Fruit fly (Drosophila melanogaster) whole organism, embryonic: Measurements from ENCODE around the gene Pig1.

ENCODE experiments used
- Ada2b ChIP-seq: fragments of 200-800 bp; sonication (Bioruptor generic); IDR thresholded peaks from 2 replicates; pipeline ENCODE4 v1.3.6; 2022; ENCODE audit warnings: missing biosample characterization, missing genetic modification characterization
- CG11695 ChIP-seq: fragments of 200-800 bp; sonication (Bioruptor generic); IDR thresholded peaks from 3 replicates; pipeline ENCODE4 v1.3.6; 2022; ENCODE audit warnings: missing biosample characterization, missing genetic modification characterization
- CG12659 ChIP-seq: fragments of 200-800 bp; sonication (Bioruptor generic); optimal IDR thresholded peaks from 3 replicates; lab custom pipeline; 2017; ENCODE audit warnings: mild to moderate bottlenecking, missing biosample characterization, missing genetic modification reagents, missing genetic modification characterization
- CG12744 ChIP-seq: fragments of 200-800 bp; sonication (Bioruptor generic); optimal IDR thresholded peaks from 2 replicates; lab custom pipeline; 2016; ENCODE audit warnings: missing biosample characterization, missing genetic modification characterization
- CG15073 ChIP-seq: fragments of 200-800 bp; sonication (Bioruptor generic); optimal IDR thresholded peaks from 2 replicates; lab custom pipeline; 2016; ENCODE audit warnings: missing biosample characterization, missing genetic modification characterization
- CG15479 ChIP-seq: fragments of 200-800 bp; sonication (Bioruptor generic); optimal IDR thresholded peaks from 3 replicates; lab custom pipeline; 2019; ENCODE audit warnings: missing biosample characterization, mild to moderate bottlenecking, missing genetic modification characterization, moderate library complexity
- CG15514 ChIP-seq: fragments of 200-800 bp; sonication (Bioruptor generic); optimal IDR thresholded peaks from 3 replicates; lab custom pipeline; 2017; ENCODE audit warnings: missing biosample characterization, missing genetic modification characterization, mild to moderate bottlenecking, moderate library complexity, missing genetic modification reagents
- CG15696 ChIP-seq: fragments of 200-800 bp; sonication (Bioruptor generic); optimal IDR thresholded peaks from 2 replicates; lab custom pipeline; 2019; ENCODE audit warnings: missing biosample characterization, mild to moderate bottlenecking, missing genetic modification characterization, moderate library complexity
- CG2678 ChIP-seq: fragments of 200-800 bp; sonication (Bioruptor generic); optimal IDR thresholded peaks from 3 replicates; lab custom pipeline; 2019; ENCODE audit warnings: missing biosample characterization, mild to moderate bottlenecking, missing genetic modification characterization, moderate library complexity
- CG3838 ChIP-seq: fragments of 200-800 bp; sonication (Bioruptor generic); optimal IDR thresholded peaks from 3 replicates; lab custom pipeline; 2016; ENCODE audit warnings: missing biosample characterization, missing genetic modification characterization
- CG5245 ChIP-seq: fragments of 200-800 bp; sonication (Bioruptor generic); optimal IDR thresholded peaks from 3 replicates; lab custom pipeline; 2016; ENCODE audit warnings: missing biosample characterization, missing genetic modification characterization
- CG6765 ChIP-seq: fragments of 200-800 bp; sonication (Bioruptor generic); optimal IDR thresholded peaks from 3 replicates; lab custom pipeline; 2017; ENCODE audit warnings: missing biosample characterization, mild to moderate bottlenecking, missing genetic modification characterization
- CG6791 ChIP-seq: fragments of 200-800 bp; sonication (Bioruptor generic); IDR thresholded peaks from 3 replicates; pipeline ENCODE4 v1.3.6; 2022; ENCODE audit warnings: missing biosample characterization, missing genetic modification characterization; ENCODE audit not compliant: partially characterized antibody
- CG7963 ChIP-seq: fragments of 200-800 bp; sonication (Bioruptor generic); IDR thresholded peaks from 3 replicates; pipeline ENCODE4 v1.3.6; 2022; ENCODE audit warnings: missing biosample characterization, missing genetic modification characterization; ENCODE audit not compliant: partially characterized antibody
- CG8944 ChIP-seq: fragments of 200-800 bp; sonication (Bioruptor generic); optimal IDR thresholded peaks from 3 replicates; lab custom pipeline; 2016; ENCODE audit warnings: missing biosample characterization, missing genetic modification characterization
- CG9727 ChIP-seq: fragments of 200-800 bp; sonication (Bioruptor generic); optimal IDR thresholded peaks from 3 replicates; lab custom pipeline; 2017; ENCODE audit warnings: missing biosample characterization, mild to moderate bottlenecking, missing genetic modification characterization
- HLH54F ChIP-seq: fragments of 200-800 bp; sonication (Bioruptor generic); optimal IDR thresholded peaks from 3 replicates; lab custom pipeline; 2016; ENCODE audit warnings: missing biosample characterization, missing genetic modification characterization
- Hey ChIP-seq: fragments of 200-800 bp; sonication (Bioruptor generic); optimal IDR thresholded peaks from 3 replicates; lab custom pipeline; 2018; ENCODE audit warnings: missing biosample characterization, mild to moderate bottlenecking, missing genetic modification characterization
- Mrtf ChIP-seq: fragments of 200-800 bp; sonication (Bioruptor generic); IDR thresholded peaks from 3 replicates; pipeline ENCODE4 v1.3.6; 2022; ENCODE audit warnings: missing biosample characterization, missing genetic modification characterization
- Myb ChIP-seq: fragments of 200-800 bp; sonication (Bioruptor generic); optimal IDR thresholded peaks from 2 replicates; lab custom pipeline; 2016; ENCODE audit warnings: missing biosample characterization, missing genetic modification characterization
- NFAT ChIP-seq: fragments of 200-800 bp; sonication (Bioruptor generic); IDR thresholded peaks from 2 replicates; pipeline ENCODE4 v1.3.6; 2022; ENCODE audit warnings: missing biosample characterization, missing genetic modification characterization
- NK7.1 ChIP-seq: fragments of 200-800 bp; sonication (Bioruptor generic); optimal IDR thresholded peaks from 3 replicates; lab custom pipeline; 2016; ENCODE audit warnings: missing biosample characterization, missing genetic modification characterization
- Oli ChIP-seq: fragments of 200-800 bp; sonication (Bioruptor generic); optimal IDR thresholded peaks from 2 replicates; lab custom pipeline; 2018; ENCODE audit warnings: missing biosample characterization, mild to moderate bottlenecking, missing genetic modification characterization, moderate library complexity
- PHDP ChIP-seq: fragments of 200-800 bp; sonication (Bioruptor generic); optimal IDR thresholded peaks from 3 replicates; lab custom pipeline; 2018; ENCODE audit warnings: missing biosample characterization, mild to moderate bottlenecking, missing genetic modification characterization, moderate library complexity
- Ravus ChIP-seq: fragments of 200-800 bp; sonication (Bioruptor generic); IDR thresholded peaks from 2 replicates; pipeline ENCODE4 v1.3.6; 2022; ENCODE audit warnings: missing biosample characterization, missing genetic modification characterization
- Sin3A ChIP-seq: fragments of >200 bp; optimal IDR thresholded peaks from 2 replicates; lab custom pipeline; 2018
- Sry-δ ChIP-seq: fragments of 200-800 bp; sonication (Bioruptor generic); optimal IDR thresholded peaks from 2 replicates; lab custom pipeline; 2016; ENCODE audit warnings: missing biosample characterization, missing genetic modification characterization
- Vsx1 ChIP-seq: fragments of 200-800 bp; sonication (Bioruptor generic); optimal IDR thresholded peaks from 2 replicates; lab custom pipeline; 2017; ENCODE audit warnings: missing biosample characterization, mild to moderate bottlenecking, missing genetic modification characterization, missing genetic modification reagents
- Xbp1 ChIP-seq: fragments of 200-800 bp; sonication (Bioruptor generic); optimal IDR thresholded peaks from 3 replicates; lab custom pipeline; 2016; ENCODE audit warnings: missing biosample characterization, mild to moderate bottlenecking, missing genetic modification characterization
- abd-A ChIP-seq: fragments of 200-800 bp; sonication (Bioruptor generic); optimal IDR thresholded peaks from 3 replicates; lab custom pipeline; 2019; ENCODE audit warnings: missing biosample characterization, mild to moderate bottlenecking, missing genetic modification characterization, moderate library complexity
- ato ChIP-seq: fragments of 200-800 bp; sonication (Bioruptor generic); IDR thresholded peaks from 2 replicates; pipeline ENCODE4 v1.3.6; 2022; ENCODE audit warnings: missing biosample characterization, missing genetic modification characterization; ENCODE audit not compliant: partially characterized antibody
- chn ChIP-seq: fragments of 200-800 bp; sonication (Bioruptor generic); optimal IDR thresholded peaks from 2 replicates; lab custom pipeline; 2016; ENCODE audit warnings: missing biosample characterization, missing genetic modification characterization
- grau ChIP-seq: fragments of 200-800 bp; optimal IDR thresholded peaks from 3 replicates; lab custom pipeline; 2019; ENCODE audit warnings: missing biosample characterization, mild to moderate bottlenecking, missing genetic modification characterization, moderate library complexity
- gsb ChIP-seq: fragments of 200-800 bp; sonication (Bioruptor generic); IDR thresholded peaks from 2 replicates; pipeline ENCODE4 v1.3.6; 2022; ENCODE audit warnings: missing biosample characterization, missing genetic modification characterization
- org-1 ChIP-seq: fragments of 200-800 bp; sonication (Bioruptor generic); optimal IDR thresholded peaks from 2 replicates; lab custom pipeline; 2017; ENCODE audit warnings: missing biosample characterization, missing genetic modification characterization
- otp ChIP-seq: fragments of 200-800 bp; sonication (Bioruptor generic); IDR thresholded peaks from 3 replicates; pipeline ENCODE4, ENCODE4 v1.3.6; 2022; ENCODE audit warnings: missing biosample characterization, missing genetic modification characterization
- pan ChIP-seq, 4 experiments: fragments of >200 bp in 3 of 4; fragments of 200-800 bp in 1 of 4; sonication (Bioruptor generic) in 1 of 4; optimal IDR thresholded peaks in 3 of 4; IDR thresholded peaks in 1 of 4; 2 replicates each; pipeline versions ENCODE4 v1.3.6 to Lab custom; 2017 to 2022; ENCODE audit warnings: missing biosample characterization in 2 of 4, missing genetic modification characterization in 2 of 4, mixed read lengths in 1 of 4
- pfk ChIP-seq: fragments of 200-800 bp; sonication (Bioruptor generic); optimal IDR thresholded peaks from 2 replicates; lab custom pipeline; 2018; ENCODE audit warnings: missing biosample characterization, mild to moderate bottlenecking, missing genetic modification characterization, moderate library complexity
- pzg ChIP-seq: fragments of 200-800 bp; sonication (Bioruptor generic); optimal IDR thresholded peaks from 3 replicates; lab custom pipeline; 2018; ENCODE audit warnings: missing biosample characterization, mild to moderate bottlenecking, missing genetic modification characterization, moderate library complexity
- scrt ChIP-seq: fragments of 200-800 bp; sonication (Bioruptor generic); optimal IDR thresholded peaks from 2 replicates; lab custom pipeline; 2018; ENCODE audit warnings: missing biosample characterization, mild to moderate bottlenecking, missing genetic modification characterization, moderate library complexity
- sima ChIP-seq: fragments of 200-800 bp; sonication (Bioruptor generic); optimal IDR thresholded peaks from 2 replicates; lab custom pipeline; 2016; ENCODE audit warnings: missing biosample characterization, missing genetic modification characterization
- slou ChIP-seq: fragments of 200-800 bp; sonication (Bioruptor generic); optimal IDR thresholded peaks from 3 replicates; lab custom pipeline; 2016; ENCODE audit warnings: missing biosample characterization, missing genetic modification characterization
- slp2 ChIP-seq: fragments of 200-800 bp; sonication (Bioruptor generic); optimal IDR thresholded peaks from 2 replicates; lab custom pipeline; 2016; ENCODE audit warnings: missing biosample characterization, missing genetic modification characterization
- so ChIP-seq: fragments of 200-800 bp; sonication (Bioruptor generic); IDR thresholded peaks from 3 replicates; pipeline ENCODE4 v1.3.6; 2022; ENCODE audit warnings: missing biosample characterization, missing genetic modification characterization
- stc ChIP-seq: fragments of 200-800 bp; sonication (Bioruptor generic); IDR thresholded peaks from 2 replicates; pipeline ENCODE4 v1.3.6; 2022; ENCODE audit warnings: missing biosample characterization, missing genetic modification characterization
- tap ChIP-seq: fragments of 200-800 bp; optimal IDR thresholded peaks from 3 replicates; lab custom pipeline; 2019; ENCODE audit warnings: missing biosample characterization, mild to moderate bottlenecking, missing genetic modification characterization, moderate library complexity
- trh ChIP-seq: fragments of 200-800 bp; sonication (Bioruptor generic); optimal IDR thresholded peaks from 2 replicates; lab custom pipeline; 2016; ENCODE audit warnings: missing biosample characterization, missing genetic modification characterization
- unc-4 ChIP-seq: fragments of 200-800 bp; sonication (Bioruptor generic); IDR thresholded peaks from 2 replicates; pipeline ENCODE4 v1.3.6; 2022; ENCODE audit warnings: missing biosample characterization, missing genetic modification characterization; ENCODE audit not compliant: partially characterized antibody
- zf30C ChIP-seq: fragments of 200-800 bp; sonication (Bioruptor generic); optimal IDR thresholded peaks from 3 replicates; lab custom pipeline; 2018; ENCODE audit warnings: missing biosample characterization, mild to moderate bottlenecking, missing genetic modification characterization

Pig1 gene

DNA sequence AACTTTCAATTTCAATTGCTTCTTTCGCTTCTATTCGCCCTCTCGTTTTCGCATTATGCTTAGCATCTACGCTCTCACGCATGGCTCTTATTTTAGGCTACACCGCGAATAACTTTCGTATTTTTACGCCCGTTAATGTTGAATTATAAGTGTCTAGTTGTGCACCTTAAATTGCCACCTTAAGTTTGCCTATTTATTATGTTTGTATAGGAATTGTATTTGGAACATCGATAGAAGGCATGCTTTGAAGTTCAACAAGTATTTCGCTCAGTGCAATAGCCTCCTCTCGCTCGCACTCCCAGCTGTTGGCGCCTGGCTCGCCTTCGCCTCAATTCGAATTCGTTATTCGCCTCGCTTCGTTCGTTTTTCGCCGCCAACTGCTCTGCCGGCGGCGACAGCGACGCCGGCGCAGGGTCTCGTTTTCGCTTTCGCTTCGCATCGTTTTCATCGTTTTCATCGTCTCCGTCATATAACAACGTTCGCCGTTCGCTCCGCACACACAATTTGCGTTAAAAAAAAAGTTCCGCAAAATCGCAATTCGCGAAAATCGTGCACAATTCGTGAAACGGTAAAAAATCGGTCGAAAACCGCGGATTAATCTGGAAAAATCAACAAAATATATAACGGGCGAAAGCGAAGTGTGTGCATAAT, 45.9 kb upstream of the Pig1 start (continued):
- TF ChIP-seq org-1 (GFP tag; lab: Kevin White, UChicago) = peak; percentile 98
- TF ChIP-seq Hey (tag; lab: Kevin White, UChicago) = peak; percentile 85
- TF ChIP-seq chn (GFP tag; lab: Kevin White, UChicago) = peak; percentile 98
- TF ChIP-seq ato (GFP tag; lab: Robert Waterston, UW) = no peak
- peak; percentile 90 for TF ChIP-seq zf30C
- peak; percentile 94 for TF ChIP-seq scrt (GFP tag; lab: Kevin White, UChicago)
- peak; percentile 95 for TF ChIP-seq NFAT (GFP tag; lab: Robert Waterston, UW)
- TF ChIP-seq HLH54F (GFP tag; lab: Kevin White, UChicago) = peak; percentile 98
- TF ChIP-seq pzg (GFP tag; lab: Kevin White, UChicago) = peak; percentile 35
- peak; percentile 68 for TF ChIP-seq CG15696 (tag; lab: Kevin White, UChicago)
- peak; percentile 90 for TF ChIP-seq CG6765 (GFP tag; lab: Kevin White, UChicago)
- peak; percentile 95 for TF ChIP-seq CG5245 (GFP tag; lab: Kevin White, UChicago)
- peak; percentile 96 for TF ChIP-seq grau (tag; lab: Kevin White, UChicago)
- no peak for TF ChIP-seq CG7963
- TF ChIP-seq Mrtf (GFP tag; lab: Robert Waterston, UW) = peak; percentile 97
- TF ChIP-seq PHDP (tag; lab: Kevin White, UChicago) = peak; percentile 97
- peak; percentile 98 for TF ChIP-seq CG2678 (tag; lab: Kevin White, UChicago)
- TF ChIP-seq CG9727 (GFP tag; lab: Kevin White, UChicago) = peak; percentile 95
- no peak for TF ChIP-seq CG15479 (GFP tag; lab: Kevin White, UChicago)
- TF ChIP-seq CG8944 (GFP tag; lab: Kevin White, UChicago) = peak; percentile 98
- peak; percentile 96 for TF ChIP-seq slou
- TF ChIP-seq Ada2b (GFP tag; lab: Robert Waterston, UW) = peak; percentile 98
- TF ChIP-seq NK7.1 (GFP tag; lab: Kevin White, UChicago) = peak; percentile 97
- peak; percentile 95 for TF ChIP-seq so (GFP tag; lab: Robert Waterston, UW)
- TF ChIP-seq Sin3A (lab: Kevin White, UChicago) = no peak
- TF ChIP-seq slp2 (GFP tag; lab: Kevin White, UChicago) = peak; percentile 98
- no peak for TF ChIP-seq pfk (GFP tag; lab: Kevin White, UChicago)
- TF ChIP-seq Vsx1 (GFP tag; lab: Kevin White, UChicago) = peak; percentile 89
- no peak for TF ChIP-seq pan (optimal IDR thresholded peaks at IDR 0.05; lab: Kevin White, UChicago)
- TF ChIP-seq pan (GFP tag; optimal IDR thresholded peaks at IDR 0.05 in 1 of 2, IDR thresholded peaks at IDR 0.05 in 1 of 2) = peak in 1 of 2 experiments; percentile 97
- peak; percentile 94 for TF ChIP-seq Ravus (GFP tag; lab: Robert Waterston, UW)
- TF ChIP-seq unc-4 = no peak
- peak; percentile 79 for TF ChIP-seq CG15073
- peak; percentile 98 for TF ChIP-seq Xbp1 (GFP tag; lab: Kevin White, UChicago)
- TF ChIP-seq CG15514 = peak; percentile 94
- peak; percentile 92 for TF ChIP-seq Myb (GFP tag; lab: Kevin White, UChicago)
- TF ChIP-seq gsb = peak; percentile 93
- peak; percentile 97 for TF ChIP-seq CG12659
- TF ChIP-seq CG6791 (GFP tag; lab: Robert Waterston, UW) = no peak
- TF ChIP-seq CG12744 (GFP tag; lab: Kevin White, UChicago) = peak; percentile 95
- peak; percentile 90 for TF ChIP-seq CG3838 (GFP tag; lab: Kevin White, UChicago)
- peak; percentile 97 for TF ChIP-seq Oli (tag; lab: Kevin White, UChicago)
- TF ChIP-seq abd-A (tag; lab: Kevin White, UChicago) = peak; percentile 61
- peak; percentile 96 for TF ChIP-seq stc
- TF ChIP-seq trh (GFP tag; lab: Kevin White, UChicago) = peak; percentile 92
- peak; percentile 93 for TF ChIP-seq tap (tag; lab: Kevin White, UChicago)
- peak; percentile 96 for TF ChIP-seq otp (GFP tag; lab: Robert Waterston, UW)
- TF ChIP-seq sima (GFP tag; lab: Kevin White, UChicago) = peak; percentile 93
- TF ChIP-seq CG11695 = peak; percentile 95
- TF ChIP-seq Sry-δ (GFP tag; lab: Kevin White, UChicago) = peak; percentile 77
